Fruit fly (Drosophila melanogaster) whole organism, embryonic: ENCODE data around the gene kibra.
A peak's percentile ranks its signal among the peaks of the same experiment; 100 is the strongest.

Experiments
- Antp ChIP-seq: fragments of 200-800 bp; sonication (Bioruptor generic); optimal IDR thresholded peaks from 3 replicates; lab custom pipeline; 2016; ENCODE audit warnings: missing biosample characterization, missing genetic modification characterization
- Blimp-1 ChIP-seq: fragments of 200-800 bp; sonication (Bioruptor generic); optimal IDR thresholded peaks from 3 replicates; lab custom pipeline; 2018; ENCODE audit warnings: missing biosample characterization, missing genetic modification characterization, mild to moderate bottlenecking, moderate library complexity, missing genetic modification reagents
- C15 ChIP-seq: fragments of 200-800 bp; sonication (Bioruptor generic); IDR thresholded peaks from 3 replicates; pipeline ENCODE4 v1.3.6; 2022; ENCODE audit warnings: missing biosample characterization, missing genetic modification characterization
- CG1024 ChIP-seq: fragments of 200-800 bp; sonication (Bioruptor generic); IDR thresholded peaks from 2 replicates; pipeline ENCODE4 v1.3.6; 2022; ENCODE audit warnings: missing biosample characterization, missing genetic modification characterization
- CG10543 ChIP-seq: fragments of 200-800 bp; sonication (Bioruptor generic); optimal IDR thresholded peaks from 3 replicates; lab custom pipeline; 2017; ENCODE audit warnings: missing biosample characterization, mild to moderate bottlenecking, missing genetic modification characterization, moderate library complexity
- CG11560 ChIP-seq: fragments of 200-800 bp; sonication (Bioruptor generic); IDR thresholded peaks from 3 replicates; pipeline ENCODE4 v1.3.6; 2022; ENCODE audit warnings: missing biosample characterization, missing genetic modification characterization
- CG11723 ChIP-seq: fragments of 200-800 bp; sonication (Bioruptor generic); optimal IDR thresholded peaks from 2 replicates; lab custom pipeline; 2017; ENCODE audit warnings: missing biosample characterization, mild to moderate bottlenecking, missing genetic modification characterization
- CG1233 ChIP-seq: fragments of 200-800 bp; sonication (Bioruptor generic); optimal IDR thresholded peaks from 4 replicates; lab custom pipeline; 2018; ENCODE audit warnings: missing biosample characterization, mild to moderate bottlenecking, missing genetic modification characterization
- CG14441 ChIP-seq: fragments of 200-800 bp; sonication (Bioruptor generic); IDR thresholded peaks from 2 replicates; pipeline ENCODE4 v1.3.6; 2022; ENCODE audit warnings: missing biosample characterization, missing genetic modification characterization
- CG14667 ChIP-seq: fragments of 200-800 bp; sonication (Bioruptor generic); IDR thresholded peaks from 2 replicates; pipeline ENCODE4 v1.3.6; 2022; ENCODE audit warnings: missing biosample characterization, missing genetic modification characterization
- CG15601 ChIP-seq: fragments of 200-800 bp; sonication (Bioruptor generic); optimal IDR thresholded peaks from 3 replicates; lab custom pipeline; 2019; ENCODE audit warnings: missing biosample characterization, mild to moderate bottlenecking, missing genetic modification characterization, moderate library complexity
- CG18262 ChIP-seq: fragments of 200-800 bp; optimal IDR thresholded peaks from 3 replicates; lab custom pipeline; 2019; ENCODE audit warnings: missing biosample characterization, mild to moderate bottlenecking, missing genetic modification characterization, moderate library complexity
- CG1832 ChIP-seq: fragments of 200-800 bp; sonication (Bioruptor generic); optimal IDR thresholded peaks from 2 replicates; lab custom pipeline; 2017; ENCODE audit warnings: missing biosample characterization, mild to moderate bottlenecking, missing genetic modification characterization, inconsistent platforms
- CG2678 ChIP-seq: fragments of 200-800 bp; sonication (Bioruptor generic); optimal IDR thresholded peaks from 3 replicates; lab custom pipeline; 2019; ENCODE audit warnings: missing biosample characterization, mild to moderate bottlenecking, missing genetic modification characterization, moderate library complexity
- CG31388 ChIP-seq: fragments of 200-800 bp; sonication (Bioruptor generic); optimal IDR thresholded peaks from 2 replicates; lab custom pipeline; 2016; ENCODE audit warnings: missing biosample characterization, missing genetic modification characterization
- CG31441 ChIP-seq: fragments of 200-800 bp; sonication (Bioruptor generic); IDR thresholded peaks from 2 replicates; pipeline ENCODE4 v1.3.6; 2022; ENCODE audit warnings: missing biosample characterization, missing genetic modification characterization
- CG32772 ChIP-seq: fragments of 200-800 bp; sonication (Bioruptor generic); IDR thresholded peaks from 2 replicates; pipeline ENCODE4 v1.3.6; 2022; ENCODE audit warnings: missing biosample characterization, missing genetic modification characterization
- CG3407 ChIP-seq: fragments of 200-800 bp; sonication (Bioruptor generic); optimal IDR thresholded peaks from 2 replicates; lab custom pipeline; 2018; ENCODE audit warnings: missing biosample characterization, mild to moderate bottlenecking, missing genetic modification characterization
- CG34422 ChIP-seq: fragments of 200-800 bp; sonication (Bioruptor generic); IDR thresholded peaks from 3 replicates; pipeline ENCODE4 v1.3.6; 2022; ENCODE audit warnings: missing biosample characterization, missing genetic modification characterization
- CG4404 ChIP-seq: fragments of 200-800 bp; sonication (Bioruptor generic); IDR thresholded peaks from 2 replicates; pipeline ENCODE4 v1.3.6; 2022; ENCODE audit warnings: missing biosample characterization, missing genetic modification characterization
- CG7271 ChIP-seq: fragments of 200-800 bp; sonication (Bioruptor generic); optimal IDR thresholded peaks from 2 replicates; lab custom pipeline; 2018; ENCODE audit warnings: missing biosample characterization, mild to moderate bottlenecking, missing genetic modification characterization, moderate library complexity
- CG7372 ChIP-seq: fragments of 200-800 bp; sonication (Bioruptor generic); IDR thresholded peaks from 2 replicates; pipeline ENCODE4 v1.3.6; 2022; ENCODE audit warnings: missing biosample characterization, missing genetic modification characterization
- CG7928 ChIP-seq: fragments of 200-800 bp; sonication (Bioruptor generic); optimal IDR thresholded peaks from 2 replicates; lab custom pipeline; 2017; ENCODE audit warnings: missing biosample characterization, mild to moderate bottlenecking, missing genetic modification characterization
- CG8924 ChIP-seq: fragments of 200-800 bp; optimal IDR thresholded peaks from 3 replicates; lab custom pipeline; 2019; ENCODE audit warnings: missing biosample characterization, mild to moderate bottlenecking, missing genetic modification characterization, moderate library complexity
- CkIIα-i1 ChIP-seq: fragments of 200-800 bp; sonication (Bioruptor generic); IDR thresholded peaks from 2 replicates; pipeline ENCODE4 v1.3.6; 2022; ENCODE audit warnings: missing biosample characterization, missing genetic modification characterization
- Dad ChIP-seq: fragments of 200-800 bp; sonication (Bioruptor generic); optimal IDR thresholded peaks from 3 replicates; lab custom pipeline; 2016; ENCODE audit warnings: missing biosample characterization, missing genetic modification characterization
- Dip2 ChIP-seq: fragments of 200-800 bp; sonication (Bioruptor generic); IDR thresholded peaks from 2 replicates; pipeline ENCODE4 v1.3.6; 2022; ENCODE audit warnings: missing biosample characterization, missing genetic modification characterization
- Hey ChIP-seq: fragments of 200-800 bp; sonication (Bioruptor generic); optimal IDR thresholded peaks from 3 replicates; lab custom pipeline; 2018; ENCODE audit warnings: missing biosample characterization, mild to moderate bottlenecking, missing genetic modification characterization
- NC2α ChIP-seq: fragments of 200-800 bp; sonication (Bioruptor generic); optimal IDR thresholded peaks from 2 replicates; lab custom pipeline; 2016; ENCODE audit warnings: missing biosample characterization, missing genetic modification characterization
- Nf-YC ChIP-seq: fragments of 200-800 bp; optimal IDR thresholded peaks from 3 replicates; lab custom pipeline; 2019; ENCODE audit warnings: missing biosample characterization, mild to moderate bottlenecking, missing genetic modification characterization, moderate library complexity
- NfI ChIP-seq: fragments of 200-800 bp; sonication (Bioruptor generic); optimal IDR thresholded peaks from 3 replicates; lab custom pipeline; 2018; ENCODE audit warnings: missing biosample characterization, mild to moderate bottlenecking, missing genetic modification characterization, moderate library complexity
- Pdp1 ChIP-seq, 2 experiments: fragments of 200-800 bp; sonication (Bioruptor generic); optimal IDR thresholded peaks; 3 replicates each; lab custom pipeline; 2016; ENCODE audit warnings: missing biosample characterization in 2 of 2, missing genetic modification characterization in 2 of 2, mild to moderate bottlenecking in 1 of 2, moderate library complexity in 1 of 2
- Spps ChIP-seq: fragments of 200-800 bp; sonication (Bioruptor generic); optimal IDR thresholded peaks from 2 replicates; lab custom pipeline; 2018; ENCODE audit warnings: missing biosample characterization, mild to moderate bottlenecking, missing genetic modification characterization
- aop ChIP-seq: fragments of 200-800 bp; sonication (Bioruptor generic); IDR thresholded peaks from 2 replicates; pipeline ENCODE4 v1.3.6; 2022; ENCODE audit warnings: missing biosample characterization, missing genetic modification characterization
- ase ChIP-seq: fragments of 200-800 bp; sonication (Bioruptor generic); IDR thresholded peaks from 3 replicates; pipeline ENCODE4 v1.3.6; 2022; ENCODE audit warnings: missing biosample characterization, missing genetic modification characterization
- az2 ChIP-seq: fragments of 200-800 bp; sonication (Bioruptor generic); optimal IDR thresholded peaks from 3 replicates; lab custom pipeline; 2016; ENCODE audit warnings: missing biosample characterization, missing genetic modification characterization
- cwo ChIP-seq: fragments of 200-800 bp; sonication (Bioruptor generic); optimal IDR thresholded peaks from 3 replicates; lab custom pipeline; 2017; ENCODE audit warnings: missing biosample characterization, missing genetic modification characterization, mild to moderate bottlenecking, moderate library complexity, missing genetic modification reagents
- dpn ChIP-seq, 2 experiments: fragments of 200-800 bp; sonication (Bioruptor generic); optimal IDR thresholded peaks; 3 replicates each; lab custom pipeline; 2016; ENCODE audit warnings: missing biosample characterization in 2 of 2, missing genetic modification characterization in 2 of 2
- esg ChIP-seq: fragments of 200-800 bp; sonication (Bioruptor generic); conservative IDR thresholded peaks from 2 replicates; pipeline ENCODE4 v1.3.6; 2022; ENCODE audit warnings: missing biosample characterization, missing genetic modification characterization
- grau ChIP-seq: fragments of 200-800 bp; optimal IDR thresholded peaks from 3 replicates; lab custom pipeline; 2019; ENCODE audit warnings: missing biosample characterization, mild to moderate bottlenecking, missing genetic modification characterization, moderate library complexity
- hth ChIP-seq: fragments of >200 bp; optimal IDR thresholded peaks from 2 replicates; lab custom pipeline; 2017; ENCODE audit warnings: inconsistent platforms
- insv ChIP-seq, 2 experiments: fragments of 200-800 bp; sonication (Bioruptor generic); optimal IDR thresholded peaks; 3 replicates each; lab custom pipeline; 2016 to 2018; ENCODE audit warnings: missing biosample characterization in 2 of 2, missing genetic modification characterization in 2 of 2
- jigr1 ChIP-seq: fragments of 200-800 bp; sonication (Bioruptor generic); IDR thresholded peaks from 3 replicates; pipeline ENCODE4 v1.3.6; 2022; ENCODE audit warnings: missing biosample characterization, missing genetic modification characterization
- lov ChIP-seq, 2 experiments: fragments of 200-800 bp in 1 of 2; fragments of >200 bp in 1 of 2; sonication (Bioruptor generic) in 1 of 2; IDR thresholded peaks in 1 of 2; optimal IDR thresholded peaks in 1 of 2; 2 replicates in 1 of 2; 3 replicates in 1 of 2; pipeline versions ENCODE4 v1.3.6 to Lab custom; 2017 to 2022; ENCODE audit warnings: missing biosample characterization in 1 of 2, missing genetic modification characterization in 1 of 2
- salm ChIP-seq: fragments of 200-800 bp; sonication (Bioruptor generic); optimal IDR thresholded peaks from 2 replicates; lab custom pipeline; 2018; ENCODE audit warnings: missing biosample characterization, mild to moderate bottlenecking, missing genetic modification characterization
- sens-2 ChIP-seq: fragments of 200-800 bp; sonication (Bioruptor generic); IDR thresholded peaks from 2 replicates; pipeline ENCODE4 v1.3.6; 2022; ENCODE audit warnings: missing biosample characterization, missing genetic modification characterization
- sisA ChIP-seq: fragments of 200-800 bp; sonication (Bioruptor generic); IDR thresholded peaks from 2 replicates; pipeline ENCODE4 v1.3.6; 2022; ENCODE audit warnings: missing biosample characterization, missing genetic modification characterization
- sna ChIP-seq: fragments of 200-800 bp; sonication (Bioruptor generic); IDR thresholded peaks from 2 replicates; pipeline ENCODE4 v1.3.6; 2022; ENCODE audit warnings: missing biosample characterization, missing genetic modification characterization; ENCODE audit not compliant: partially characterized antibody
- tap ChIP-seq: fragments of 200-800 bp; optimal IDR thresholded peaks from 3 replicates; lab custom pipeline; 2019; ENCODE audit warnings: missing biosample characterization, mild to moderate bottlenecking, missing genetic modification characterization, moderate library complexity
- tup ChIP-seq: fragments of 200-800 bp; sonication (Bioruptor generic); optimal IDR thresholded peaks from 2 replicates; lab custom pipeline; 2016; ENCODE audit warnings: missing biosample characterization, mild to moderate bottlenecking, missing genetic modification characterization, moderate library complexity
- twi ChIP-seq: fragments of 200-800 bp; optimal IDR thresholded peaks from 2 replicates; lab custom pipeline; 2019; ENCODE audit warnings: missing biosample characterization, mild to moderate bottlenecking, missing genetic modification characterization, moderate library complexity
- wek ChIP-seq: fragments of 200-800 bp; sonication (Bioruptor generic); optimal IDR thresholded peaks from 3 replicates; lab custom pipeline; 2018; ENCODE audit warnings: missing biosample characterization, mild to moderate bottlenecking, missing genetic modification characterization, moderate library complexity

The kibra gene

dm6 chr3R:14659354-14659804 is 64.7 kb downstream of the kibra start, which contains the start of gene Hexim (continued):
- TF ChIP-seq CG1233: no peak
- no peak for TF ChIP-seq salm (tag; lab: Kevin White, UChicago)
- TF ChIP-seq CG1024 (GFP tag; lab: Robert Waterston, UW): no peak
- no peak for TF ChIP-seq Antp (GFP tag; lab: Kevin White, UChicago)
- TF ChIP-seq Nf-YC (tag; lab: Kevin White, UChicago): peak; percentile 75
- no peak for TF ChIP-seq dpn (GFP tag; optimal IDR thresholded peaks at IDR 0.05; lab: Kevin White, UChicago)
- no peak for TF ChIP-seq Hey (tag; lab: Kevin White, UChicago)
- TF ChIP-seq cwo: no peak
- no peak for TF ChIP-seq Spps (tag; lab: Kevin White, UChicago)
- TF ChIP-seq CG4404 (GFP tag; lab: Robert Waterston, UW): no peak
- no peak for TF ChIP-seq az2
- no peak for TF ChIP-seq lov (optimal IDR thresholded peaks at IDR 0.05; lab: Kevin White, UChicago)
- TF ChIP-seq lov (GFP tag; IDR thresholded peaks at IDR 0.05; lab: Robert Waterston, UW): no peak
- no peak for TF ChIP-seq CG8924 (tag; lab: Kevin White, UChicago)
- no peak for TF ChIP-seq CG7372 (GFP tag; lab: Robert Waterston, UW)
- no peak for TF ChIP-seq CG34422 (GFP tag; lab: Robert Waterston, UW)
- TF ChIP-seq aop: no peak
- peak; percentile 41 for TF ChIP-seq CG15601
- no peak for TF ChIP-seq wek (GFP tag; lab: Kevin White, UChicago)
- no peak for TF ChIP-seq CG7271 (tag; lab: Kevin White, UChicago)
- no peak for TF ChIP-seq CG10543 (GFP tag; lab: Kevin White, UChicago)
- TF ChIP-seq CG31441 (GFP tag; lab: Robert Waterston, UW): no peak
- no peak for TF ChIP-seq sna (GFP tag; lab: Robert Waterston, UW)
- no peak for TF ChIP-seq NC2α (GFP tag; lab: Kevin White, UChicago)
- no peak for TF ChIP-seq twi (tag; lab: Kevin White, UChicago)
- TF ChIP-seq sisA: no peak
- TF ChIP-seq esg (GFP tag; lab: Robert Waterston, UW): no peak
- TF ChIP-seq hth (lab: Kevin White, UChicago): no peak
- TF ChIP-seq CG11560 (tag; lab: Robert Waterston, UW): no peak
- TF ChIP-seq tap: no peak
- no peak for TF ChIP-seq Pdp1 (GFP tag; optimal IDR thresholded peaks at IDR 0.05; lab: Kevin White, UChicago)
- TF ChIP-seq sens-2 (GFP tag; lab: Robert Waterston, UW): no peak
- TF ChIP-seq CG3407 (GFP tag; lab: Kevin White, UChicago): no peak
- no peak for TF ChIP-seq CG7928 (GFP tag; lab: Kevin White, UChicago)
- TF ChIP-seq jigr1: no peak
- no peak for TF ChIP-seq CG31388 (GFP tag; lab: Kevin White, UChicago)
- TF ChIP-seq Dip2 (GFP tag; lab: Robert Waterston, UW): no peak
- TF ChIP-seq ase (GFP tag; lab: Robert Waterston, UW): no peak
- TF ChIP-seq Dad (GFP tag; lab: Kevin White, UChicago): no peak
- TF ChIP-seq NfI (GFP tag; lab: Kevin White, UChicago): no peak
- no peak for TF ChIP-seq CG2678 (tag; lab: Kevin White, UChicago)
- no peak for TF ChIP-seq CkIIα-i1 (GFP tag; lab: Robert Waterston, UW)
- no peak for TF ChIP-seq C15 (GFP tag; lab: Robert Waterston, UW)
- no peak for TF ChIP-seq CG1832
- no peak for TF ChIP-seq tup (GFP tag; lab: Kevin White, UChicago)
- peak; percentile 39 to 95 for TF ChIP-seq insv (GFP tag; optimal IDR thresholded peaks at IDR 0.05; lab: Kevin White, UChicago)
- no peak for TF ChIP-seq grau
- TF ChIP-seq CG18262: peak; percentile 17
- no peak for TF ChIP-seq CG14667
- no peak for TF ChIP-seq CG11723 (GFP tag; lab: Kevin White, UChicago)
- TF ChIP-seq CG14441: no peak
- no peak for TF ChIP-seq Blimp-1 (GFP tag; lab: Kevin White, UChicago)
- TF ChIP-seq CG32772: peak; percentile 45; the same call in 1 of the 2 replicates
